In genomic region chrX:15497440-15498271, dm6 we compare ENCODE assay signal across 2 fruit fly cellular contexts.
TF ChIP-seq lines count a peak whose summit lies in the region.

No protein-coding gene starts in this region.

TF ChIP-seq in whole organism, embryonic, 481 proteins besides CTCF, POLR2A, EP300 and RAD21 (continued from another document and continues in another):
- no peak for TF ChIP-seq Dp (GFP tag; optimal IDR thresholded peaks at IDR 0.05; lab: Kevin White, UChicago)
- TF ChIP-seq zfh1 (GFP tag; IDR thresholded peaks at IDR 0.05; lab: Robert Waterston, UW) = no peak
- TF ChIP-seq CG7556 (GFP tag; optimal IDR thresholded peaks at IDR 0.05; lab: Kevin White, UChicago) = no peak
- TF ChIP-seq Dref (GFP tag; IDR thresholded peaks at IDR 0.05; lab: Robert Waterston, UW) = no peak
- TF ChIP-seq scrt (GFP tag; optimal IDR thresholded peaks at IDR 0.05; lab: Kevin White, UChicago) = no peak
- no peak for TF ChIP-seq sens-2 (GFP tag; IDR thresholded peaks at IDR 0.05; lab: Robert Waterston, UW)
- TF ChIP-seq vnd (GFP tag; IDR thresholded peaks at IDR 0.05; lab: Robert Waterston, UW; ENCODE audit: partially characterized antibody) = no peak
- no peak for TF ChIP-seq unpg (GFP tag; optimal IDR thresholded peaks at IDR 0.05; lab: Kevin White, UChicago)
- TF ChIP-seq CG5180 (GFP tag; optimal IDR thresholded peaks at IDR 0.05; lab: Kevin White, UChicago) = peak; percentile 34
- no peak for TF ChIP-seq CG14050 (GFP tag; IDR thresholded peaks at IDR 0.05; lab: Robert Waterston, UW)
- no peak for TF ChIP-seq CG14667 (GFP tag; IDR thresholded peaks at IDR 0.05; lab: Robert Waterston, UW)
- no peak for TF ChIP-seq CHES-1-like (GFP tag; optimal IDR thresholded peaks at IDR 0.05; lab: Kevin White, UChicago)
- no peak for TF ChIP-seq Dfd (GFP tag; optimal IDR thresholded peaks at IDR 0.05; lab: Kevin White, UChicago)
- no peak for TF ChIP-seq Mes4 (GFP tag; optimal IDR thresholded peaks at IDR 0.05; lab: Kevin White, UChicago)
- TF ChIP-seq Chrac-16 (GFP tag; optimal IDR thresholded peaks at IDR 0.05; lab: Kevin White, UChicago) = no peak
- no peak for TF ChIP-seq h (optimal IDR thresholded peaks at IDR 0.05; lab: Kevin White, UChicago)
- TF ChIP-seq sqz (GFP tag; optimal IDR thresholded peaks at IDR 0.05; lab: Kevin White, UChicago) = peak; percentile 39
- TF ChIP-seq stc (GFP tag; IDR thresholded peaks at IDR 0.05; lab: Robert Waterston, UW) = no peak
- no peak for TF ChIP-seq CG11695 (GFP tag; IDR thresholded peaks at IDR 0.05; lab: Robert Waterston, UW)
- TF ChIP-seq CG4854 (GFP tag; optimal IDR thresholded peaks at IDR 0.05; lab: Kevin White, UChicago) = no peak
- TF ChIP-seq Adf1 (GFP tag; IDR thresholded peaks at IDR 0.05; lab: Robert Waterston, UW) = no peak
- peak; percentile 5 for TF ChIP-seq CG1233 (GFP tag; optimal IDR thresholded peaks at IDR 0.05; lab: Kevin White, UChicago)
- no peak for TF ChIP-seq CG9609 (GFP tag; optimal IDR thresholded peaks at IDR 0.05; lab: Kevin White, UChicago)
- TF ChIP-seq zf30C (GFP tag; optimal IDR thresholded peaks at IDR 0.05; lab: Kevin White, UChicago) = no peak
- TF ChIP-seq tna (GFP tag; IDR thresholded peaks at IDR 0.05; lab: Robert Waterston, UW; ENCODE audit: partially characterized antibody) = no peak
- no peak for TF ChIP-seq tgo (GFP tag; IDR thresholded peaks at IDR 0.05; lab: Robert Waterston, UW)
- no peak for TF ChIP-seq CG12299 (tag; optimal IDR thresholded peaks at IDR 0.05; lab: Kevin White, UChicago)
- TF ChIP-seq ci (GFP tag; IDR thresholded peaks at IDR 0.05; lab: Robert Waterston, UW) = no peak
- TF ChIP-seq br (optimal IDR thresholded peaks at IDR 0.05; lab: Kevin White, UChicago) = no peak
- TF ChIP-seq Fer2 (tag; optimal IDR thresholded peaks at IDR 0.05; lab: Kevin White, UChicago) = no peak
- TF ChIP-seq Pdp1 (GFP tag; optimal IDR thresholded peaks at IDR 0.05; lab: Kevin White, UChicago) = no peak
- TF ChIP-seq CG6791 (GFP tag; IDR thresholded peaks at IDR 0.05; lab: Robert Waterston, UW; ENCODE audit: partially characterized antibody) = no peak
- no peak for TF ChIP-seq E2f1 (GFP tag; IDR thresholded peaks at IDR 0.05; lab: Robert Waterston, UW)
- no peak for TF ChIP-seq her (GFP tag; optimal IDR thresholded peaks at IDR 0.05; lab: Kevin White, UChicago)
- no peak for TF ChIP-seq CG4730 (GFP tag; IDR thresholded peaks at IDR 0.05; lab: Robert Waterston, UW)
- no peak for TF ChIP-seq caup (GFP tag; optimal IDR thresholded peaks at IDR 0.05; lab: Kevin White, UChicago; ENCODE audit: severe bottlenecking)
- no peak for TF ChIP-seq corto (GFP tag; optimal IDR thresholded peaks at IDR 0.05; lab: Kevin White, UChicago)
- TF ChIP-seq CG8924 (tag; optimal IDR thresholded peaks at IDR 0.05; lab: Kevin White, UChicago) = no peak
- TF ChIP-seq row (GFP tag; IDR thresholded peaks at IDR 0.05; lab: Robert Waterston, UW) = peak; percentile 46
- no peak for TF ChIP-seq Nf-YB (GFP tag; optimal IDR thresholded peaks at IDR 0.05; lab: Kevin White, UChicago)
- no peak for TF ChIP-seq Dbx (GFP tag; IDR thresholded peaks at IDR 0.05; lab: Robert Waterston, UW)
- TF ChIP-seq CG7839 (tag; optimal IDR thresholded peaks at IDR 0.05; lab: Kevin White, UChicago) = peak; percentile 24
- no peak for TF ChIP-seq fru (optimal IDR thresholded peaks at IDR 0.05; lab: Kevin White, UChicago)
- TF ChIP-seq TFAM (GFP tag; optimal IDR thresholded peaks at IDR 0.05; lab: Kevin White, UChicago) = no peak
- no peak for TF ChIP-seq CG11398 (GFP tag; optimal IDR thresholded peaks at IDR 0.05; lab: Kevin White, UChicago)
- no peak for TF ChIP-seq disco-r (GFP tag; optimal IDR thresholded peaks at IDR 0.05; lab: Kevin White, UChicago)
- no peak for TF ChIP-seq usp (GFP tag; optimal IDR thresholded peaks at IDR 0.05; lab: Kevin White, UChicago)
- no peak for TF ChIP-seq bbx (GFP tag; IDR thresholded peaks at IDR 0.05; lab: Robert Waterston, UW; ENCODE audit: partially characterized antibody)
- TF ChIP-seq CG31365 (tag; optimal IDR thresholded peaks at IDR 0.05; lab: Kevin White, UChicago) = no peak
- no peak for TF ChIP-seq gro (GFP tag; optimal IDR thresholded peaks at IDR 0.05; lab: Kevin White, UChicago)
- no peak for TF ChIP-seq CG31224 (GFP tag; IDR thresholded peaks at IDR 0.05; lab: Robert Waterston, UW)
- no peak for TF ChIP-seq mld (GFP tag; IDR thresholded peaks at IDR 0.05; lab: Robert Waterston, UW; ENCODE audit: partially characterized antibody)
- TF ChIP-seq HLH3B (GFP tag; IDR thresholded peaks at IDR 0.05; lab: Robert Waterston, UW) = no peak
- TF ChIP-seq Rfx (GFP tag; IDR thresholded peaks at IDR 0.05; lab: Robert Waterston, UW) = no peak
- TF ChIP-seq CG10979 (tag; optimal IDR thresholded peaks at IDR 0.05; lab: Kevin White, UChicago) = no peak
- no peak for TF ChIP-seq Dll (GFP tag; IDR thresholded peaks at IDR 0.05; lab: Robert Waterston, UW; ENCODE audit: partially characterized antibody)
- TF ChIP-seq trem (tag; optimal IDR thresholded peaks at IDR 0.05; lab: Kevin White, UChicago) = no peak
- no peak for TF ChIP-seq CG9817 (tag; optimal IDR thresholded peaks at IDR 0.05; lab: Kevin White, UChicago)
- peak; percentile 33 for TF ChIP-seq CG33557 (GFP tag; optimal IDR thresholded peaks at IDR 0.05; lab: Kevin White, UChicago)
- TF ChIP-seq B-H1 (GFP tag; IDR thresholded peaks at IDR 0.05; lab: Robert Waterston, UW) = no peak; the same call in 2 of the 3 replicates
- TF ChIP-seq Eip74EF (GFP tag; optimal IDR thresholded peaks at IDR 0.05; lab: Kevin White, UChicago) = no peak
- no peak for TF ChIP-seq abd-A (tag; optimal IDR thresholded peaks at IDR 0.05; lab: Kevin White, UChicago)
- TF ChIP-seq Usf (GFP tag; optimal IDR thresholded peaks at IDR 0.05; lab: Kevin White, UChicago) = no peak
- TF ChIP-seq nau (GFP tag; optimal IDR thresholded peaks at IDR 0.05; lab: Kevin White, UChicago) = peak; percentile 1
- TF ChIP-seq jing (GFP tag; optimal IDR thresholded peaks at IDR 0.05; lab: Kevin White, UChicago) = no peak
- no peak for TF ChIP-seq maf-S (GFP tag; optimal IDR thresholded peaks at IDR 0.05; lab: Kevin White, UChicago)
- no peak for TF ChIP-seq Mad (GFP tag; optimal IDR thresholded peaks at IDR 0.05; lab: Kevin White, UChicago)
- no peak for TF ChIP-seq nerfin-2 (GFP tag; IDR thresholded peaks at IDR 0.05; lab: Robert Waterston, UW; ENCODE audit: partially characterized antibody)
- 0 out of 2 replicates have a peak, but pooled peaks have one; percentile 19 for TF ChIP-seq Xrp1 (GFP tag; IDR thresholded peaks at IDR 0.05; lab: Robert Waterston, UW)

TF ChIP-seq in whole organism, prepupa, 60 proteins besides CTCF, POLR2A, EP300 and RAD21 (continued from another document):
- TF ChIP-seq vri (GFP tag; optimal IDR thresholded peaks at IDR 0.05; lab: Kevin White, UChicago) (no peak), CG10631 (GFP tag; optimal IDR thresholded peaks at IDR 0.05; lab: Kevin White, UChicago) (no peak), Eip93F (GFP tag; optimal IDR thresholded peaks at IDR 0.05; lab: Kevin White, UChicago) (no peak), CG32006 (GFP tag; optimal IDR thresholded peaks at IDR 0.05; lab: Kevin White, UChicago) (peak; percentile 10), cyc (GFP tag; optimal IDR thresholded peaks at IDR 0.05; lab: Kevin White, UChicago) (no peak), acj6 (GFP tag; optimal IDR thresholded peaks at IDR 0.05; lab: Kevin White, UChicago) (no peak), CG6276 (GFP tag; optimal IDR thresholded peaks at IDR 0.05; lab: Kevin White, UChicago) (no peak), ss (GFP tag; optimal IDR thresholded peaks at IDR 0.05; lab: Kevin White, UChicago) (peak in 1 of 2 experiments; percentile 41), CG10669 (GFP tag; optimal IDR thresholded peaks at IDR 0.05; lab: Kevin White, UChicago) (no peak), CG6792 (GFP tag; optimal IDR thresholded peaks at IDR 0.05; lab: Kevin White, UChicago) (no peak), dac (GFP tag; optimal IDR thresholded peaks at IDR 0.05; lab: Kevin White, UChicago) (no peak), Sox14 (GFP tag; optimal IDR thresholded peaks at IDR 0.05; lab: Kevin White, UChicago) (no peak), CG6163 (GFP tag; IDR thresholded peaks at IDR 0.05; lab: Robert Waterston, UW) (peak; percentile 30; the same call in 2 of the 3 replicates), Met (GFP tag; optimal IDR thresholded peaks at IDR 0.05; lab: Kevin White, UChicago) (no peak), CG3032 (tag; optimal IDR thresholded peaks at IDR 0.05; lab: Kevin White, UChicago) (no peak), CG4318 (GFP tag; optimal IDR thresholded peaks at IDR 0.05; lab: Kevin White, UChicago) (no peak), CG3919 (GFP tag; optimal IDR thresholded peaks at IDR 0.05; lab: Kevin White, UChicago) (no peak), fd85E (GFP tag; optimal IDR thresholded peaks at IDR 0.05; lab: Kevin White, UChicago) (no peak), CG8319 (GFP tag; optimal IDR thresholded peaks at IDR 0.05; lab: Kevin White, UChicago) (no peak), fd59A (GFP tag; optimal IDR thresholded peaks at IDR 0.05; lab: Kevin White, UChicago) (no peak), CG9139 (GFP tag; optimal IDR thresholded peaks at IDR 0.05; lab: Kevin White, UChicago) (no peak), fkh (GFP tag; optimal IDR thresholded peaks at IDR 0.05; lab: Kevin White, UChicago) (peak; percentile 94), dsx (GFP tag; optimal IDR thresholded peaks at IDR 0.05; lab: Kevin White, UChicago; ENCODE audit: poor library complexity, severe bottlenecking) (no peak), CG8119 (GFP tag; IDR thresholded peaks at IDR 0.05; lab: Robert Waterston, UW) (no peak), topi (GFP tag; optimal IDR thresholded peaks at IDR 0.05; lab: Kevin White, UChicago) (no peak), Ets96B (tag; optimal IDR thresholded peaks at IDR 0.05; lab: Kevin White, UChicago) (no peak), OdsH (GFP tag; optimal IDR thresholded peaks at IDR 0.05; lab: Kevin White, UChicago) (no peak)
